Worm (Caenorhabditis elegans) whole organism, L4 larva: ENCODE data around the gene F12E12.6.

Source experiments
- F49E8.2 ChIP-seq: sonication (generic microtip); optimal IDR thresholded peaks from 2 replicates; lab custom pipeline; 2016; ENCODE audit warnings: missing compliant biosample characterization, mild to moderate bottlenecking, missing genetic modification characterization, borderline replicate concordance
- daf-12 ChIP-seq: fragments of 150-350 bp; optimal IDR thresholded peaks from 2 replicates; lab custom pipeline; 2014; ENCODE audit warnings: missing biosample characterization, missing genetic modification reagents, missing genetic modification characterization

ce11 chrII:3773130-3773529 is 36.4 kb upstream of the F12E12.6 start, which contains the start of gene T24E12.10:
- no peak for TF ChIP-seq F49E8.2 (tag; lab: Kevin White, UChicago)
- no peak for TF ChIP-seq daf-12 (tag; lab: Kevin White, UChicago)
